Worm (Caenorhabditis elegans) whole organism, L2 larva: ENCODE results near the gene F14B8.6.

Source experiments
- C34F6.9 ChIP-seq: fragments of 150-350 bp; optimal IDR thresholded peaks from 2 replicates; lab custom pipeline; 2014; ENCODE audit warnings: missing biosample characterization, missing genetic modification characterization
- F13H6.1 ChIP-seq: sonication (generic microtip); optimal IDR thresholded peaks from 2 replicates; lab custom pipeline; 2016; ENCODE audit warnings: missing genetic modification characterization, missing compliant biosample characterization
- Y55F3AM.14 ChIP-seq: fragments of 200-800 bp; sonication (Bioruptor generic); optimal IDR thresholded peaks from 2 replicates; lab custom pipeline; 2018; ENCODE audit warnings: mild to moderate bottlenecking, missing genetic modification characterization, missing compliant biosample characterization
- alr-1 ChIP-seq: fragments of 150-350 bp; optimal IDR thresholded peaks from 2 replicates; lab custom pipeline; 2014; ENCODE audit warnings: missing biosample characterization, missing genetic modification characterization
- aly-2 ChIP-seq: fragments of 150-350 bp; optimal IDR thresholded peaks from 2 replicates; lab custom pipeline; 2014; ENCODE audit warnings: missing biosample characterization, missing genetic modification characterization
- ama-1 ChIP-seq: fragments of 150-350 bp; optimal IDR thresholded peaks from 2 replicates; lab custom pipeline; 2018; ENCODE audit warnings: inconsistent platforms
- ceh-16 ChIP-seq: fragments of 150-350 bp; optimal IDR thresholded peaks from 2 replicates; lab custom pipeline; 2014; ENCODE audit warnings: missing biosample characterization, missing genetic modification characterization
- ceh-82 ChIP-seq: fragments of 150-350 bp; optimal IDR thresholded peaks from 2 replicates; lab custom pipeline; 2014; ENCODE audit warnings: missing biosample characterization, missing genetic modification characterization
- crh-2 ChIP-seq: sonication (generic microtip); optimal IDR thresholded peaks from 2 replicates; lab custom pipeline; 2017; ENCODE audit warnings: missing biosample characterization, missing genetic modification characterization
- dmd-4 ChIP-seq: sonication (generic microtip); optimal IDR thresholded peaks from 2 replicates; lab custom pipeline; 2017; ENCODE audit warnings: missing biosample characterization, missing genetic modification characterization
- elt-1 ChIP-seq: fragments of 150-350 bp; optimal IDR thresholded peaks from 2 replicates; lab custom pipeline; 2014; ENCODE audit warnings: missing biosample characterization, missing genetic modification characterization
- elt-3 ChIP-seq: sonication (generic microtip); optimal IDR thresholded peaks from 2 replicates; lab custom pipeline; 2017; ENCODE audit warnings: missing biosample characterization, missing genetic modification characterization
- fos-1 ChIP-seq: fragments of 150-350 bp; optimal IDR thresholded peaks from 2 replicates; lab custom pipeline; 2014; ENCODE audit warnings: missing biosample characterization, missing genetic modification characterization
- lin-11 ChIP-seq: fragments of 150-350 bp; sonication (generic microtip); optimal IDR thresholded peaks from 2 replicates; lab custom pipeline; 2014; ENCODE audit warnings: missing biosample characterization, missing genetic modification characterization, inconsistent platforms, mixed read lengths
- lin-39 ChIP-seq: fragments of 150-350 bp; optimal IDR thresholded peaks from 2 replicates; lab custom pipeline; 2014; ENCODE audit warnings: missing biosample characterization, missing genetic modification reagents, missing genetic modification characterization
- mab-5 ChIP-seq: fragments of 150-350 bp; optimal IDR thresholded peaks from 2 replicates; lab custom pipeline; 2014; ENCODE audit warnings: missing biosample characterization, missing genetic modification characterization
- mbf-1 ChIP-seq: sonication (generic microtip); optimal IDR thresholded peaks from 2 replicates; lab custom pipeline; 2017; ENCODE audit warnings: missing biosample characterization, missing genetic modification characterization
- nhr-12 ChIP-seq: fragments of 150-350 bp; optimal IDR thresholded peaks from 2 replicates; lab custom pipeline; 2014; ENCODE audit warnings: missing biosample characterization, missing genetic modification characterization
- nhr-129 ChIP-seq: fragments of 150-350 bp; optimal IDR thresholded peaks from 2 replicates; lab custom pipeline; 2014; ENCODE audit warnings: missing biosample characterization, missing genetic modification characterization
- nhr-21 ChIP-seq: fragments of 150-350 bp; optimal IDR thresholded peaks from 2 replicates; lab custom pipeline; 2014; ENCODE audit warnings: missing biosample characterization, missing genetic modification characterization
- nhr-23 ChIP-seq: fragments of 150-350 bp; optimal IDR thresholded peaks from 2 replicates; lab custom pipeline; 2014; ENCODE audit warnings: missing biosample characterization, missing genetic modification reagents, missing genetic modification characterization
- nhr-237 ChIP-seq: fragments of 150-350 bp; optimal IDR thresholded peaks from 2 replicates; lab custom pipeline; 2014; ENCODE audit warnings: missing biosample characterization, missing genetic modification characterization
- nhr-6 ChIP-seq: fragments of 150-350 bp; optimal IDR thresholded peaks from 2 replicates; lab custom pipeline; 2014; ENCODE audit warnings: missing biosample characterization, missing genetic modification characterization
- peb-1 ChIP-seq: fragments of 150-350 bp; optimal IDR thresholded peaks from 2 replicates; lab custom pipeline; 2014; ENCODE audit warnings: missing biosample characterization, missing genetic modification characterization
- sem-4 ChIP-seq: fragments of 150-350 bp; optimal IDR thresholded peaks from 2 replicates; lab custom pipeline; 2014; ENCODE audit warnings: missing biosample characterization, missing genetic modification reagents, missing genetic modification characterization
- sma-3 ChIP-seq: sonication (generic microtip); optimal IDR thresholded peaks from 2 replicates; lab custom pipeline; 2016; ENCODE audit warnings: missing genetic modification reagents, missing genetic modification characterization, missing compliant biosample characterization
- sma-9 ChIP-seq, 2 experiments: fragments of 150-350 bp in 1 of 2; sonication (generic microtip) in 1 of 2; optimal IDR thresholded peaks; 2 replicates each; lab custom pipeline; 2014 to 2016; ENCODE audit warnings: missing genetic modification characterization in 2 of 2, mild to moderate bottlenecking in 1 of 2, missing biosample characterization in 1 of 2, missing compliant biosample characterization in 1 of 2, missing genetic modification reagents in 1 of 2, moderate library complexity in 1 of 2
- snpc-4 ChIP-seq: fragments of 150-350 bp; optimal IDR thresholded peaks from 2 replicates; lab custom pipeline; 2014; ENCODE audit warnings: missing biosample characterization, missing genetic modification characterization
- unc-39 ChIP-seq: fragments of 150-350 bp; optimal IDR thresholded peaks from 2 replicates; lab custom pipeline; 2014; ENCODE audit warnings: missing biosample characterization, missing genetic modification characterization
- unc-55 ChIP-seq: fragments of 150-350 bp; sonication (generic microtip); optimal IDR thresholded peaks from 3 replicates; lab custom pipeline; 2014; ENCODE audit warnings: missing biosample characterization, missing genetic modification reagents, missing genetic modification characterization
- unc-62 ChIP-seq: fragments of 150-350 bp; optimal IDR thresholded peaks from 2 replicates; lab custom pipeline; 2014; ENCODE audit warnings: missing biosample characterization, missing genetic modification reagents, missing genetic modification characterization
- zag-1 ChIP-seq: fragments of 150-350 bp; optimal IDR thresholded peaks from 2 replicates; lab custom pipeline; 2014; ENCODE audit warnings: missing biosample characterization, missing genetic modification characterization
- ztf-1 ChIP-seq: fragments of 200-800 bp; sonication (Bioruptor generic); conservative IDR thresholded peaks from 2 replicates; pipeline ENCODE4 v1.3.6; 2022; ENCODE audit warnings: missing genetic modification characterization, missing compliant biosample characterization
- ztf-11 ChIP-seq: sonication (generic microtip); optimal IDR thresholded peaks from 2 replicates; lab custom pipeline; 2017; ENCODE audit warnings: missing biosample characterization, missing genetic modification characterization

F14B8.6 gene

DNA sequence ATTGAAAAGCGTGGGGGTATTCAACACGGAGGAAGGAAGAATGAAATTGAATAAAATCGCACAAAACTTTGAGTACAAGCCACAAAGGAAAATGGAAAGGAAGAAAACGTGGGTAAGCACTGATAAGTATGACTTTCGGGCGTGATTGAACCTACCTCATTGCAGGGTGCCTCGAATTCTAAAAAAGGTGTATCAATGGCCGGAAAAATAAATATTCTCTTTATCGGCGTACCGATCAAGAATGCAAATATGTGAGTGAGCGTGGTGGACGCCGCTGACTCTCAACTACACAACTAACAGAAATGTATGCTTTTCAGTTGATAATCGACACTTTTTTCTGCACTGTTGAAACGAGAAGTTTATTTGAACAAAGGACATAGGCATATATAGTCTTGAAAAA lies 7.8 kb downstream of the F14B8.6 start, which contains the start of gene otpl-3:
otpl-3 (minus strand) TSS at position 304 of the 400 bp plus-strand sequence.
- peak; percentile 71 for TF ChIP-seq fos-1
- no peak for TF ChIP-seq ztf-11 (tag; lab: Kevin White, UChicago)
- TF ChIP-seq snpc-4 (tag; lab: Kevin White, UChicago): no peak
- TF ChIP-seq sma-9 (GFP tag; optimal IDR thresholded peaks at IDR 0.05; lab: Kevin White, UChicago): peak; percentile 18
- TF ChIP-seq sma-9 (tag; optimal IDR thresholded peaks at IDR 0.05; lab: Kevin White, UChicago): no peak
- no peak for TF ChIP-seq Y55F3AM.14 (GFP tag; lab: Kevin White, UChicago)
- no peak for TF ChIP-seq nhr-237
- TF ChIP-seq ceh-82: no peak
- TF ChIP-seq F13H6.1: peak; percentile 14

DNA sequence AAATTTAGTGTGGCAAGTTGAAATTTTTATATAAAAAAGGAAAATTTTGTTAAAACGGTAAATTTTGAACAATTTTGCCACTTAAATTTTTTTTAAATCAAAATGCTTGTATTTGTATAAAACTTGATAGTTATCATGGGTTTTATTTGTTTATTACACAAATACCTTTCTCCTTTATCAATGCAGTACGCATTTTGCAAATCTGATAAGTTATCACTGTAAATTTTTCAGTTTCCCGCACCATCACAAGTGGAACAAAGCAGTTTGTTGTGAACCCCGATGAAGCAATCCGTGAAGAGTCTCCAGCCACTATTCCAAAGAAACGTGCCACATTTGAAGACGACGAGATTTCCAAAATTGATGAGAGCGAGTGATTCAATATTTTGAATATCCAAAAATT lies 12.1 kb downstream of the F14B8.6 start:
- TF ChIP-seq ceh-16 (tag; lab: Kevin White, UChicago) (no peak), snpc-4 (tag; lab: Kevin White, UChicago) (no peak), elt-3 (tag; lab: Kevin White, UChicago) (no peak), nhr-12 (tag; lab: Kevin White, UChicago) (no peak), sma-9 (GFP tag; optimal IDR thresholded peaks at IDR 0.05; lab: Kevin White, UChicago) (no peak), sma-9 (tag; optimal IDR thresholded peaks at IDR 0.05; lab: Kevin White, UChicago) (no peak), sem-4 (no peak), unc-62 (GFP tag; lab: Kevin White, UChicago) (no peak), peb-1 (tag; lab: Kevin White, UChicago) (no peak), unc-55 (GFP tag; lab: Kevin White, UChicago) (no peak)

DNA sequence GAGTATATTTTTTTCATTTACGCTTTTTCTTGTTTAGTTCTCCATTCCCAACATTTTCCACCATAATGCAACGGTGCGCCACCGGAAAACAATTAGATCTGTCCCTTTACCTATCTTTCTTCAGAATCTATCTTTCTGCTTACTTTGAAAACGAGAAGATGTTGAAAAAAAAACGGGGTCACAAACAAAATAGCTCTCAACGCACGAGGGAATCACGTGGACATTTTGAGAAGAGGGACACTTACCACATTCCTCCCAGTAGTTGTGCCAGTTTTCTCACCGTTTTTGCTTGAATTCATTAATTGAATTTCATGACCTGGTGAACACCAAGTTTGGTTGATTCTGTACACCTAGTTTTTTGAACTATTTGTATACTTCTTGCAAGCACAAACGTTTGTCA lies 16.1 kb downstream of the F14B8.6 start:
- TF ChIP-seq nhr-129 (tag; lab: Kevin White, UChicago) (peak; percentile 10), crh-2 (tag; lab: Kevin White, UChicago) (no peak), nhr-21 (no peak), nhr-12 (tag; lab: Kevin White, UChicago) (no peak), sma-9 (GFP tag; optimal IDR thresholded peaks at IDR 0.05; lab: Kevin White, UChicago) (peak; percentile 38), sma-9 (tag; optimal IDR thresholded peaks at IDR 0.05; lab: Kevin White, UChicago) (no peak), peb-1 (tag; lab: Kevin White, UChicago) (no peak), nhr-6 (tag; lab: Kevin White, UChicago) (peak; percentile 15)

DNA sequence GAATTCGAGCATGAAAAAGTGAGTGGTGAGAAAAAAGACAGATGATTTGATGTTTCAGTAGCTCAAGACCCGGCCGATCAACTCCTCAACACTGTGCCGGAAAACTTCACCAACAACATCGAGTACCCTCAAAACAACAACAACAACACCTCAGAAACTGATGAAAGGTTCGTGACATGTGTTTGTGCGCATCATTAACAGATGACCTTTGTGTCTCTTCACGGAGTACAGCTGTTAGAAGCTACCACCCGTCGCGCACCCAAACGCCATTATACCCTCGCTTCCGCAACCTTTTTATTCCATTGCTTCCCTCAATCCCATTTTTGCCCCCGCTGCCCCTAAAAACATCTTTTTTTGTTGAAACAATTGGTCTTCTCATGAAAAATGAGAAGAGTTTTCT lies 16.9 kb downstream of the F14B8.6 start:
- no peak for TF ChIP-seq lin-39 (tag; lab: Kevin White, UChicago)
- TF ChIP-seq nhr-23 (tag; lab: Kevin White, UChicago): no peak
- no peak for TF ChIP-seq nhr-237
- no peak for TF ChIP-seq ztf-1 (GFP tag; lab: Robert Waterston, UW)
- no peak for TF ChIP-seq nhr-6 (tag; lab: Kevin White, UChicago)
- TF ChIP-seq nhr-12 (tag; lab: Kevin White, UChicago): no peak
- no peak for TF ChIP-seq unc-55 (GFP tag; lab: Kevin White, UChicago)
- TF ChIP-seq unc-62 (GFP tag; lab: Kevin White, UChicago): no peak
- no peak for TF ChIP-seq zag-1 (tag; lab: Kevin White, UChicago)
- TF ChIP-seq aly-2 (tag; lab: Kevin White, UChicago): no peak
- TF ChIP-seq ceh-82: no peak
- no peak for TF ChIP-seq elt-1
- TF ChIP-seq alr-1 (tag; lab: Kevin White, UChicago): no peak
- TF ChIP-seq mab-5 (tag; lab: Kevin White, UChicago): no peak
- TF ChIP-seq mbf-1: no peak
- no peak for TF ChIP-seq fos-1

DNA sequence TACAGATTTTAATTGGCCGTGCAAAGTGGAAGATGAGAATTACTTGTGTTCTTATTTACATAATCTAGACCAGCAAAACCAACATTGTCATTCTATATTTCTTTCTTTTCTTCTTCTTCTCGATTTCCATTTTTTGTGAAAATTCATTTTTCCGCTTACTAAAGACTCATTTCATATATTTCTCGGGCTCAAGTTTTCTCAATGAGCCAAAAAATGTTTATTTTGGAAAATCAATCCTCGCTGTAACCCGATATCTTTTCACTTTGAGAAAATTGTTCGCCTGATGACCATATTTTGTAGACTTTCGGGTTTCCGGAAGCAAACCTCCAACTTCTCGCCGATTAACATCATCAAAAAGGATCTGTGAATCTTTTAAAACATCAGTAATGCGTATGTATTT lies 18.2 kb downstream of the F14B8.6 start, which contains the start of gene nhx-4:
nhx-4 (plus strand) TSS at position 301 of the 400 bp plus-strand sequence.
- TF ChIP-seq C34F6.9 (tag; lab: Kevin White, UChicago): no peak
- TF ChIP-seq lin-11 (tag; lab: Kevin White, UChicago): no peak
- TF ChIP-seq fos-1: no peak
- no peak for TF ChIP-seq sma-3
- no peak for TF ChIP-seq ama-1
- TF ChIP-seq unc-39 (tag; lab: Kevin White, UChicago): no peak
- TF ChIP-seq aly-2 (tag; lab: Kevin White, UChicago): no peak
- TF ChIP-seq lin-39 (tag; lab: Kevin White, UChicago): no peak
- no peak for TF ChIP-seq ceh-16 (tag; lab: Kevin White, UChicago)
- TF ChIP-seq dmd-4: no peak
- TF ChIP-seq nhr-23 (tag; lab: Kevin White, UChicago): no peak
- TF ChIP-seq nhr-237: no peak
- TF ChIP-seq, all 48 proteins: peak for 0
